Worm (Caenorhabditis elegans) whole organism, L2 larva: Measurements from ENCODE around the gene nspa-10.

Experiments used
- lin-39 ChIP-seq: fragments of 150-350 bp; optimal IDR thresholded peaks from 2 replicates; lab custom pipeline; 2014; ENCODE audit warnings: missing biosample characterization, missing genetic modification reagents, missing genetic modification characterization
- mdl-1 ChIP-seq, 2 experiments: fragments of 150-350 bp in 1 of 2; sonication (generic microtip) in 1 of 2; optimal IDR thresholded peaks; 2 replicates each; lab custom pipeline; 2017; ENCODE audit warnings: missing biosample characterization in 2 of 2, missing genetic modification characterization in 2 of 2
- nhr-237 ChIP-seq: fragments of 150-350 bp; optimal IDR thresholded peaks from 2 replicates; lab custom pipeline; 2014; ENCODE audit warnings: missing biosample characterization, missing genetic modification characterization
- unc-39 ChIP-seq: fragments of 150-350 bp; optimal IDR thresholded peaks from 2 replicates; lab custom pipeline; 2014; ENCODE audit warnings: missing biosample characterization, missing genetic modification characterization

- TF ChIP-seq nhr-237 (tag; lab: Kevin White, UChicago) (no peak), mdl-1 (tag; optimal IDR thresholded peaks at IDR 0.05; lab: Kevin White, UChicago) (no peak), lin-39 (no peak), unc-39 (tag; lab: Kevin White, UChicago) (no peak)
Observed at ce11 chrV:14791703-14792102, 41.4 kb upstream of the nspa-10 start.
